Fruit fly (Drosophila melanogaster) whole organism, wandering third instar larva: Measurements from ENCODE around the gene CG34001.

ENCODE experiments used
- Abd-B ChIP-seq: fragments of >200 bp; optimal IDR thresholded peaks from 2 replicates; lab custom pipeline; 2017; ENCODE audit warnings: missing biosample characterization, missing genetic modification characterization
- CG32264 ChIP-seq: fragments of 200-800 bp; sonication (Bioruptor generic); optimal IDR thresholded peaks from 2 replicates; lab custom pipeline; 2016; ENCODE audit warnings: missing biosample characterization, missing genetic modification characterization
- CG9705 ChIP-seq: fragments of 200-800 bp; sonication (Bioruptor generic); optimal IDR thresholded peaks from 2 replicates; lab custom pipeline; 2018; ENCODE audit warnings: missing biosample characterization, mild to moderate bottlenecking, missing genetic modification characterization
- CrebA ChIP-seq: fragments of 200-800 bp; sonication (Bioruptor generic); optimal IDR thresholded peaks from 2 replicates; lab custom pipeline; 2016; ENCODE audit warnings: missing biosample characterization, mild to moderate bottlenecking, missing genetic modification characterization, borderline replicate concordance
- Dfd ChIP-seq: fragments of >200 bp; optimal IDR thresholded peaks from 2 replicates; lab custom pipeline; 2017; ENCODE audit warnings: missing biosample characterization, missing genetic modification characterization
- Dif ChIP-seq: fragments of 200-275, 200-300 bp; sonication (Bioruptor generic); optimal IDR thresholded peaks from 2 replicates; lab custom pipeline; 2018; ENCODE audit warnings: missing biosample characterization, missing genetic modification characterization; ENCODE audit not compliant: partially characterized antibody
- GATAd ChIP-seq: sonication (Bioruptor generic); optimal IDR thresholded peaks from 2 replicates; lab custom pipeline; 2016; ENCODE audit warnings: missing biosample characterization, missing genetic modification characterization
- HLH106 ChIP-seq: fragments of 200-800 bp; optimal IDR thresholded peaks from 3 replicates; lab custom pipeline; 2019; ENCODE audit warnings: missing biosample characterization, mild to moderate bottlenecking, missing genetic modification characterization, moderate library complexity
- Hnf4 ChIP-seq: fragments of 200-800 bp; sonication (Bioruptor generic); optimal IDR thresholded peaks from 2 replicates; lab custom pipeline; 2016; ENCODE audit warnings: missing biosample characterization, mild to moderate bottlenecking, missing genetic modification characterization
- Hr78 ChIP-seq: fragments of >200 bp; optimal IDR thresholded peaks from 2 replicates; lab custom pipeline; 2017; ENCODE audit warnings: missing biosample characterization, missing genetic modification characterization
- Hr83 ChIP-seq: fragments of 200-300 bp; sonication (Bioruptor generic); optimal IDR thresholded peaks from 2 replicates; lab custom pipeline; 2016; ENCODE audit warnings: missing biosample characterization, mild to moderate bottlenecking, missing genetic modification characterization, moderate library complexity; ENCODE audit not compliant: poor library complexity, severe bottlenecking
- Jra ChIP-seq: sonication (Bioruptor generic); optimal IDR thresholded peaks from 2 replicates; lab custom pipeline; 2016; ENCODE audit warnings: missing biosample characterization, missing genetic modification characterization
- Mio ChIP-seq: sonication (Bioruptor generic); optimal IDR thresholded peaks from 2 replicates; lab custom pipeline; 2016; ENCODE audit warnings: missing biosample characterization, missing genetic modification characterization
- Myc ChIP-seq: fragments of >200 bp; optimal IDR thresholded peaks from 2 replicates; lab custom pipeline; 2017
- N ChIP-seq: fragments of >200 bp; optimal IDR thresholded peaks from 2 replicates; lab custom pipeline; 2018; ENCODE audit warnings: missing biosample characterization, missing external identifiers, missing genetic modification characterization
- OdsH ChIP-seq: fragments of 200-800 bp; sonication (Bioruptor generic); optimal IDR thresholded peaks from 2 replicates; lab custom pipeline; 2016; ENCODE audit warnings: missing biosample characterization, mild to moderate bottlenecking, missing genetic modification characterization
- Rel ChIP-seq, 2 experiments: fragments of 200-800 bp; sonication (Bioruptor generic) in 1 of 2; optimal IDR thresholded peaks; 2 replicates in 1 of 2; 3 replicates in 1 of 2; lab custom pipeline; 2016 to 2019; ENCODE audit warnings: mild to moderate bottlenecking in 2 of 2, missing biosample characterization in 2 of 2, missing genetic modification characterization in 2 of 2, moderate library complexity in 1 of 2
- Sp1 ChIP-seq: fragments of 200-800 bp; sonication (Bioruptor generic); optimal IDR thresholded peaks from 3 replicates; lab custom pipeline; 2019; ENCODE audit warnings: missing biosample characterization, mild to moderate bottlenecking, missing genetic modification characterization, moderate library complexity
- Vsx2 ChIP-seq: fragments of 200-300, 225-300 bp; sonication (Bioruptor generic); optimal IDR thresholded peaks from 2 replicates; lab custom pipeline; 2018; ENCODE audit warnings: missing biosample characterization, missing genetic modification characterization; ENCODE audit not compliant: partially characterized antibody
- br ChIP-seq: fragments of 200-800 bp; sonication (Bioruptor generic); optimal IDR thresholded peaks from 2 replicates; lab custom pipeline; 2016; ENCODE audit warnings: missing biosample characterization, missing genetic modification characterization
- brk ChIP-seq: fragments of 200-800 bp; sonication (Bioruptor generic); optimal IDR thresholded peaks from 2 replicates; lab custom pipeline; 2016; ENCODE audit warnings: missing biosample characterization, mild to moderate bottlenecking, missing genetic modification characterization
- dl ChIP-seq, 2 experiments: fragments of 175-275, 200-275 bp in 1 of 2; fragments of 200-275 bp in 1 of 2; sonication (Bioruptor generic); optimal IDR thresholded peaks; lab custom pipeline; 2018; ENCODE audit warnings: mild to moderate bottlenecking in 2 of 2, missing biosample characterization in 2 of 2, missing genetic modification characterization in 2 of 2, moderate library complexity in 2 of 2; ENCODE audit not compliant: partially characterized antibody in 2 of 2, insufficient read depth in 1 of 2
- dmrt93B ChIP-seq: fragments of 200-800 bp; sonication (Bioruptor generic); optimal IDR thresholded peaks from 2 replicates; lab custom pipeline; 2018; ENCODE audit warnings: missing biosample characterization, mild to moderate bottlenecking, missing genetic modification characterization
- dsf ChIP-seq: sonication (Bioruptor generic); optimal IDR thresholded peaks from 2 replicates; lab custom pipeline; 2016; ENCODE audit warnings: missing biosample characterization, missing genetic modification characterization, borderline replicate concordance
- ey ChIP-seq: fragments of 200-800 bp; sonication (Bioruptor generic); optimal IDR thresholded peaks from 2 replicates; lab custom pipeline; 2016; ENCODE audit warnings: missing biosample characterization, missing genetic modification characterization
- foxo ChIP-seq, 2 experiments: fragments of 200-800 bp; sonication (Bioruptor generic); optimal IDR thresholded peaks; 2 replicates in 1 of 2; 3 replicates in 1 of 2; lab custom pipeline; 2016 to 2017; ENCODE audit warnings: missing biosample characterization in 2 of 2, missing genetic modification characterization in 2 of 2
- fru ChIP-seq: fragments of 200-800 bp; sonication (Bioruptor generic); optimal IDR thresholded peaks from 3 replicates; lab custom pipeline; 2016; ENCODE audit warnings: missing biosample characterization, mild to moderate bottlenecking, missing genetic modification characterization
- h ChIP-seq: fragments of 200-800 bp; sonication (Bioruptor generic); optimal IDR thresholded peaks from 3 replicates; lab custom pipeline; 2016; ENCODE audit warnings: missing biosample characterization, mild to moderate bottlenecking, missing genetic modification characterization
- jim ChIP-seq: fragments of 175-275, 200-325 bp; sonication (Bioruptor generic); optimal IDR thresholded peaks from 2 replicates; lab custom pipeline; 2016; ENCODE audit warnings: missing biosample characterization, mild to moderate bottlenecking, missing genetic modification characterization
- lola ChIP-seq: fragments of >200 bp; optimal IDR thresholded peaks from 2 replicates; lab custom pipeline; 2017; ENCODE audit warnings: missing biosample characterization, missing genetic modification characterization
- pan ChIP-seq: fragments of >200 bp; optimal IDR thresholded peaks from 2 replicates; lab custom pipeline; 2017
- psq ChIP-seq: fragments of 200-800 bp; sonication (Bioruptor generic); optimal IDR thresholded peaks from 3 replicates; lab custom pipeline; 2017; ENCODE audit warnings: missing biosample characterization, mild to moderate bottlenecking, missing genetic modification characterization, moderate library complexity
- rgr ChIP-seq: fragments of 200-800 bp; sonication (Bioruptor generic); optimal IDR thresholded peaks from 3 replicates; lab custom pipeline; 2016; ENCODE audit warnings: missing biosample characterization, mild to moderate bottlenecking, missing genetic modification characterization
- sage ChIP-seq: fragments of 200-800 bp; sonication (Bioruptor generic); optimal IDR thresholded peaks from 2 replicates; lab custom pipeline; 2016; ENCODE audit warnings: missing biosample characterization, mild to moderate bottlenecking, missing genetic modification characterization
- sv ChIP-seq: fragments of 200-800 bp; sonication (Bioruptor generic); optimal IDR thresholded peaks from 3 replicates; lab custom pipeline; 2016; ENCODE audit warnings: missing biosample characterization, missing genetic modification characterization
- tai ChIP-seq: sonication (Bioruptor generic); optimal IDR thresholded peaks from 2 replicates; lab custom pipeline; 2016; ENCODE audit warnings: missing biosample characterization, missing genetic modification characterization
- usp ChIP-seq: fragments of >200 bp; optimal IDR thresholded peaks from 2 replicates; lab custom pipeline; 2017; ENCODE audit warnings: missing biosample characterization, missing genetic modification characterization
- woc ChIP-seq: sonication (Bioruptor generic); optimal IDR thresholded peaks from 2 replicates; lab custom pipeline; 2016; ENCODE audit warnings: missing biosample characterization, mild to moderate bottlenecking, missing genetic modification characterization

Gene CG34001

dm6 chr3L:10628384-10628783 lies 2.5 kb upstream of the CG34001 start, which contains the start of gene CG14151:
Gene CG14151, minus strand, starts transcription at chr3L:10628484.
- TF ChIP-seq Hnf4 (GFP tag; lab: Kevin White, UChicago) (no peak), sage (GFP tag; lab: Kevin White, UChicago) (no peak)
- TF ChIP-seq, all 38 proteins: peak for 0

DNA sequence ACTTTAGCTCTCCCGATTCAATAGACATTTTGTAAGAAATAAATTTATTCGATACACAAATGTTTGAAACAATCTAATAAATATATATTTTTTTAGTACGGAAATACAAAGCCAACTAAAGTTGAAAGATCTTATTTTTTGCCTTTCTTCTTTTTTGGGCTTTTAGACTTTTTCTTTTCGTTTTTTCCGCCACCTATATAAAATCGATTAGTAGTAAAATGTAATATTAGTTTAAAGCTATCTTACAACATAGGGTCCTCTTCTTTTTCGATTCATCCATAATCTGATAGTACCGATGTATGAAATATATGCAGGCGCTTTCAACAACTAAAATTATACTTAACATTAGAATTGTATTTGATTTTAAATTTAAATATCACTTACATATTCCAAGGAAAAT lies 910 bp upstream of the CG34001 start, which contains the start of gene CG42536:
Gene CG42536, minus strand, starts transcription at position 101 of the 400 bp plus-strand sequence.
- no peak for TF ChIP-seq jim
- no peak for TF ChIP-seq tai (GFP tag; lab: Kevin White, UChicago)
- TF ChIP-seq Rel (GFP tag; optimal IDR thresholded peaks at IDR 0.05; lab: Kevin White, UChicago), result no peak
- TF ChIP-seq Rel (tag; optimal IDR thresholded peaks at IDR 0.05; lab: Kevin White, UChicago), result no peak
- TF ChIP-seq dmrt93B, result no peak
- no peak for TF ChIP-seq Sp1

DNA sequence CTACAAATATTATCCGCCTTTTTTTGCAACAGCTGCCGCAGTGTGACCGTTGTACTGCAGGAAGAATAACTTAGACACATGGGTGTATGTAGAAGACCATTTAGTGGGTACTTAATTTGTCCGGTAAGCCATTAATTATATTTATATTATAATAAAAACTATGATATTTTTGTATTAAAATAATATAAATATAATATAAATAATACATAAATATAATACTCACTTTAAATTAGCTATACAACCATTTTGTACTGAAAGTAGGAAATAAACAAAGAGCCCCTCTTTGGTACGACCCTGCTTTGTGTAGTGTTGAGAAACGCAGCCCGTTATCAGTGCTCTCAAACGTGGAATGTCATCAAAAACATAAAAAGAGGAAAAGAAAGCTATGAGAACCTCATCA lies 6.9 kb downstream of the CG34001 start, which contains the start of gene Cnep1r2:
Gene Cnep1r2, plus strand, starts transcription at position 328 of the 400 bp plus-strand sequence.
- TF ChIP-seq lola (GFP tag; lab: Kevin White, UChicago), result no peak
- peak; percentile 54 for TF ChIP-seq GATAd (GFP tag; lab: Kevin White, UChicago)
- TF ChIP-seq tai (GFP tag; lab: Kevin White, UChicago), result no peak
- no peak for TF ChIP-seq jim
- no peak for TF ChIP-seq Abd-B (GFP tag; lab: Kevin White, UChicago)
- TF ChIP-seq dl (GFP tag; optimal IDR thresholded peaks at IDR 0.05; lab: Kevin White, UChicago; ENCODE audit: insufficient read depth in 1 of 2, partially characterized antibody in 2 of 2), result no peak
- TF ChIP-seq sv, result peak; percentile 64
- peak; percentile 97 for TF ChIP-seq Sp1
- TF ChIP-seq brk (GFP tag; lab: Kevin White, UChicago), result no peak
- TF ChIP-seq Dfd (GFP tag; lab: Kevin White, UChicago), result no peak
- TF ChIP-seq ey (GFP tag; lab: Kevin White, UChicago), result peak; percentile 74
- peak; percentile 93 for TF ChIP-seq CG9705 (GFP tag; lab: Kevin White, UChicago)
- TF ChIP-seq fru (GFP tag; lab: Kevin White, UChicago), result peak; percentile 88
- peak; percentile 77 for TF ChIP-seq woc (GFP tag; lab: Kevin White, UChicago)
- TF ChIP-seq usp, result no peak
- TF ChIP-seq CrebA (GFP tag; lab: Kevin White, UChicago), result no peak
- peak; percentile 74 for TF ChIP-seq br
- TF ChIP-seq Hr83, result peak; percentile 41
- no peak for TF ChIP-seq Dif (GFP tag; lab: Kevin White, UChicago)
- peak; percentile 93 for TF ChIP-seq dmrt93B
- peak; percentile 71 for TF ChIP-seq sage (GFP tag; lab: Kevin White, UChicago)
- no peak for TF ChIP-seq N (GFP tag; lab: Kevin White, UChicago)
- TF ChIP-seq rgr (GFP tag; lab: Kevin White, UChicago), result peak; percentile 93
- TF ChIP-seq h, result peak; percentile 83
- peak; percentile 88 for TF ChIP-seq OdsH (GFP tag; lab: Kevin White, UChicago)
- TF ChIP-seq Mio (GFP tag; lab: Kevin White, UChicago), result peak; percentile 30
- TF ChIP-seq Vsx2 (GFP tag; lab: Kevin White, UChicago), result no peak
- TF ChIP-seq Rel (GFP tag; optimal IDR thresholded peaks at IDR 0.05; lab: Kevin White, UChicago), result peak; percentile 69
- peak; percentile 89 for TF ChIP-seq Rel (tag; optimal IDR thresholded peaks at IDR 0.05; lab: Kevin White, UChicago)
- TF ChIP-seq CG32264 (GFP tag; lab: Kevin White, UChicago), result peak; percentile 29
- TF ChIP-seq Jra (GFP tag; lab: Kevin White, UChicago), result peak; percentile 65
- TF ChIP-seq psq (GFP tag; lab: Kevin White, UChicago), result peak; percentile 94
- no peak for TF ChIP-seq Myc (lab: Kevin White, UChicago)
- peak; percentile 99 for TF ChIP-seq HLH106 (tag; lab: Kevin White, UChicago)
- no peak for TF ChIP-seq pan (lab: Kevin White, UChicago)
- TF ChIP-seq foxo (GFP tag; optimal IDR thresholded peaks at IDR 0.05; lab: Kevin White, UChicago), result peak in 1 of 2 experiments; percentile 93
- peak; percentile 83 for TF ChIP-seq Hnf4 (GFP tag; lab: Kevin White, UChicago)
- TF ChIP-seq Hr78 (GFP tag; lab: Kevin White, UChicago), result no peak
- TF ChIP-seq dsf (GFP tag; lab: Kevin White, UChicago), result peak; percentile 66
- TF ChIP-seq, all 38 proteins: peak for 23
